Fruit fly (Drosophila melanogaster) whole organism: ENCODE measurements around the gene CG14095.

ENCODE experiments used
- CG8478 ChIP-seq: fragments of >200 bp; optimal IDR thresholded peaks from 2 replicates; lab custom pipeline; 2018; ENCODE audit warnings: inconsistent platforms
- Dll ChIP-seq: fragments of >200 bp; optimal IDR thresholded peaks from 2 replicates; lab custom pipeline; 2017
- EcR ChIP-seq, 2 experiments: fragments of >200 bp; optimal IDR thresholded peaks; 2 replicates each; lab custom pipeline; 2017; ENCODE audit warnings: missing biosample characterization in 2 of 2, missing genetic modification characterization in 2 of 2, missing genetic modification reagents in 2 of 2
- pan ChIP-seq: fragments of >200 bp; optimal IDR thresholded peaks from 2 replicates; lab custom pipeline; 2017
- psq ChIP-seq: fragments of >200 bp; optimal IDR thresholded peaks from 2 replicates; lab custom pipeline; 2017
- usp ChIP-seq: fragments of >200 bp; optimal IDR thresholded peaks from 2 replicates; lab custom pipeline; 2017; ENCODE audit warnings: missing biosample characterization, missing genetic modification characterization, mixed read lengths

DNA sequence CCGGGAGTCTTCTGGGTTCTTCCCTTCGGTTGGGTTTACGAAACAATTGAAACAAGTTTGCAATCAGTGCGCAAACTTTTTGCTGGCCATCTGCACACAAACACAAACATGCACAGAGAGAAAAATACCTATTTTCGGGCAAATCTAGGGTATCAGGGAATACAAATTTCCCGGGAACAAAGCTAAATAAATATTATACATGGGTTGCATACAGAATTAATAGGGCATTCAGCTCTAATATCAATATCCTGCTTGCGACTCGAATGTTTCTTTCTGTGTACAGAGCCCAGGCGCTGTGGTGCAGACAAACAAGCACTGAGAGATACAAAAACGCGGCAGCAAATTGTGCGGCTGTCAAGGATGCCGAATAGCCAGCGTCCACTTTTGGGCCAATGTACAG, 20.5 kb downstream of the CG14095 start:
- no peak for TF ChIP-seq psq (lab: Kevin White, UChicago)
- no peak for TF ChIP-seq CG8478 (lab: Kevin White, UChicago)
- no peak for TF ChIP-seq pan (lab: Kevin White, UChicago)
- no peak for TF ChIP-seq Dll (lab: Kevin White, UChicago)
- no peak for TF ChIP-seq EcR (GFP tag; optimal IDR thresholded peaks at IDR 0.05; lab: Kevin White, UChicago)
- TF ChIP-seq usp (GFP tag; lab: Kevin White, UChicago), result no peak
